Worm (Caenorhabditis elegans): ENCODE measurements around the gene mltn-12.

mltn-12 gene

DNA sequence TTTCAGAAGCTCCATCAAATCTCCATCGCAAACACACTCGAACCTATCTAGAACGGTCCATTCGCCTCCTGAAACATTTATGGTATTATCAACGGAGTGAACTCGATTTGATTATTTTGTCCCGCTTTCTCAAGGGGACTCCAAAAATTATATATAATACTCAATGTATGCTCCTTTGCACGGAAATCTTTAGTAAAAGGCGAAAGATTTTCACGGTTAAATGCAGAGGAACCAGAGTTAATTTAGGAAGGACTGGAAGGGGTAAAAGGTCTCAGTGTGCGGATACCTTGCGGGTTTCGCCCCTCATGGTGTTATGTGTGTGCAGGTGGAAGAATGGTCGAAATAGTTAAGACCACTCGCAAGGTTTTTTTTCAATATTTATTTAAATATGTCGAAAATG is 8.3 kb downstream of the mltn-12 start:
- TF ChIP-seq mxl-1 (tag; optimal IDR thresholded peaks at IDR 0.05) (no peak), lsl-1 (GFP tag; optimal IDR thresholded peaks at IDR 0.05) (peak; percentile 20), him-1 (tag; optimal IDR thresholded peaks at IDR 0.05) (peak; percentile 69), snpc-1.1 (tag; optimal IDR thresholded peaks at IDR 0.05; ENCODE audit: insufficient read depth) (peak; percentile 93), lin-26 (GFP tag; IDR thresholded peaks at IDR 0.05) (peak; percentile 56; the same call in 1 of the 2 replicates), F49E8.2 (tag; optimal IDR thresholded peaks at IDR 0.05; ENCODE audit: insufficient read depth) (peak; percentile 26), ekl-4 (GFP tag; IDR thresholded peaks at IDR 0.05) (no peak), snpc-4 (GFP tag; optimal IDR thresholded peaks at IDR 0.05) (peak; percentile 92), snpc-4 (tag; optimal IDR thresholded peaks at IDR 0.05) (peak; percentile 84 to 95 (median 94)), D2030.7 (GFP tag; IDR thresholded peaks at IDR 0.05) (peak; percentile 69; the same call in 1 of the 2 replicates), tbp1 (GFP tag; optimal IDR thresholded peaks at IDR 0.05) (peak; percentile 74), snpc-1.3 (tag; optimal IDR thresholded peaks at IDR 0.05; ENCODE audit: insufficient read depth) (peak; percentile 73), dpff-1 (tag; optimal IDR thresholded peaks at IDR 0.05) (no peak), hmg-1.2 (GFP tag; IDR thresholded peaks at IDR 0.05) (peak; percentile 89), attf-6 (GFP tag; IDR thresholded peaks at IDR 0.05) (peak; percentile 90), egl-44 (GFP tag; IDR thresholded peaks at IDR 0.05) (no peak), lag-1 (GFP tag; IDR thresholded peaks at IDR 0.05) (no peak), snpc-3.4 (tag; optimal IDR thresholded peaks at IDR 0.05) (peak; percentile 81), pbrm-1 (GFP tag; IDR thresholded peaks at IDR 0.05) (peak; percentile 57; the same call in 1 of the 2 replicates), hsf-1 (GFP tag; IDR thresholded peaks at IDR 0.05) (no peak)

DNA sequence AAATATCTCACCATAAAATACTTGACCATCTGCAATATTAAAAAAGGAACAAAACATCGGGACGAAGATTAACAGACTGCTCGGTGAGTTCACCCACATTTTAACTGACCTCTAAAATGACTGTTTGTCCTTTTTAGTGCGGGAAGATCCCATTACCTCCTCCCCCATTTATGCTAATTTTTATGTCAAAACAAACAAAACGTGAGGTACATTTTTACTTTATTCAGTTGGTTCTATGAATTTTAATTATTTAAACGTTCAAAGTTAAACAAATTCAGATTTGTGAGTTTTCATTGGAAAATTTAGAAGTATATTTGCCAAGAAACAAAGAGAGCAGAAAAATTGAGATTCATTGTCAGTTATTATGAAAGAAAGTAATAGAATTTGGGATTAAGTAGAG is 9.8 kb downstream of the mltn-12 start, which contains the start of gene C53D6.8:
Gene C53D6.8, minus strand, starts transcription at position 101 of the 400 bp plus-strand sequence.
- TF ChIP-seq Y79H2A.3 (GFP tag; conservative IDR thresholded peaks at IDR 0.05) = no peak
- TF ChIP-seq efl-1 (GFP tag; optimal IDR thresholded peaks at IDR 0.05) = no peak
- no peak for TF ChIP-seq bed-2 (GFP tag; IDR thresholded peaks at IDR 0.05)

DNA sequence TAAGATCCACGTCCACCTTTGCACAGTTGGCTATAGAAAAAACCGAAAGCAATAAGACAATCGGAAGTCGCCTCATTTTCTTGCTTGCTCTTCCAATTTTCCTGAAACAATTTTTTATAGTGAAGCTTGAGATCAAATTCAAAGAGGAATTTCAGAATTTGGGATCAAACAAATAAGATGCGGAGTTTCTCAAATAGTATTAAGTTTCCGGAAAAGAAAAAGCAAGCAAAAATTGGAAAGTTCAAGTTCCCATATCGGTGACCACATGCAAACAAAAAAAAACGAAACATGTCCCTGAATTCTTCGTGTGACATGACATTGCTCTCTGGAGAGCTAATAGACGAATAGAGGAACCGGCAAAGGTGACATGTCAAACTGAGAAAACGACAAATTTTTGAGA is 12.4 kb downstream of the mltn-12 start, which contains the start of gene unc-129:
Gene unc-129, minus strand, starts transcription at position 101 of the 400 bp plus-strand sequence.
- TF ChIP-seq zfh-2 (GFP tag; conservative IDR thresholded peaks at IDR 0.05) = no peak
- TF ChIP-seq madf-10 (tag; optimal IDR thresholded peaks at IDR 0.05) = no peak
- no peak for TF ChIP-seq F55B11.4 (tag; optimal IDR thresholded peaks at IDR 0.05; ENCODE audit: borderline replicate concordance, insufficient read depth)
- TF ChIP-seq zim-3 (tag; optimal IDR thresholded peaks at IDR 0.05) = no peak
- TF ChIP-seq ceh-91 (GFP tag; IDR thresholded peaks at IDR 0.05) = no peak
- no peak for TF ChIP-seq T07F8.4 (tag; optimal IDR thresholded peaks at IDR 0.05)

DNA sequence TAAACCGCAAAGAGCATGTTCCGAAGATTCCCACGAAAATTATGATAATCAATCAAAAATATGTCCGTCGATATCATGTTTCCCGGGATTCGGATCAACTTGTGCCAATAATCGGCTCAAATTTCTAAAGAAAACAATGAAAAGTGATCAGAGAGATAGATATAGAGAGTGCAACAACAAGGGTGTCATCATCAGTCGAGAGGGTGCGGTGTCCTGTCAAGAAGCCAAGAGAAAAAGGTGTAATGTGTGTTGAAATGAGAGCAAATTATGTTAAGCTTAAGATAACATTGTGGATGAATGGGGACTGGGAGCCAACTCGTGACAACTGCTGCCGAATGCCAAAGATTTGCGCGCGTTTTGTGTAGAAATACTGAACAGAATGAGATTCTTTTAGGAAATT is 15.1 kb downstream of the mltn-12 start:
- TF ChIP-seq die-1 (tag; optimal IDR thresholded peaks at IDR 0.05) = no peak
- no peak for TF ChIP-seq lin-35 (GFP tag; optimal IDR thresholded peaks at IDR 0.05)
- no peak for TF ChIP-seq Y56A3A.18 (GFP tag; IDR thresholded peaks at IDR 0.05)
- no peak for TF ChIP-seq ztf-22 (GFP tag; optimal IDR thresholded peaks at IDR 0.05)
- no peak for TF ChIP-seq lir-1 (GFP tag; conservative IDR thresholded peaks at IDR 0.05)
- TF ChIP-seq attf-3 (GFP tag; conservative IDR thresholded peaks at IDR 0.05) = no peak
- no peak for TF ChIP-seq aptf-2 (GFP tag; conservative IDR thresholded peaks at IDR 0.05)
- no peak for TF ChIP-seq lin-54 (GFP tag; optimal IDR thresholded peaks at IDR 0.05)
- no peak for TF ChIP-seq hmg-20 (GFP tag; IDR thresholded peaks at IDR 0.05)
- TF ChIP-seq somi-1 (GFP tag; optimal IDR thresholded peaks at IDR 0.05) = no peak
- no peak for TF ChIP-seq lsy-27 (tag; optimal IDR thresholded peaks at IDR 0.05; ENCODE audit: borderline replicate concordance, insufficient read depth)

Measured in whole organism, young adult.